Worm (Caenorhabditis elegans) whole organism, L4 larva: ENCODE measurements around the gene Y32G9A.2.

Source experiments
- F37D6.2 ChIP-seq: sonication (generic microtip); optimal IDR thresholded peaks from 2 replicates; lab custom pipeline; 2016; ENCODE audit warnings: mild to moderate bottlenecking, missing genetic modification characterization, missing compliant biosample characterization
- F44E2.7 ChIP-seq: fragments of 200-800 bp; sonication (Bioruptor generic); IDR thresholded peaks from 2 replicates; pipeline ENCODE4 v2.1.2; 2022; ENCODE audit warnings: missing genetic modification characterization, missing compliant biosample characterization
- F49E8.2 ChIP-seq: sonication (generic microtip); optimal IDR thresholded peaks from 2 replicates; lab custom pipeline; 2016; ENCODE audit warnings: missing compliant biosample characterization, mild to moderate bottlenecking, missing genetic modification characterization, borderline replicate concordance
- Y48G9A.11 ChIP-seq: fragments of 200-800 bp; sonication (Bioruptor generic); IDR thresholded peaks from 2 replicates; pipeline ENCODE4 v1.3.6; 2022; ENCODE audit warnings: missing genetic modification reagents, missing genetic modification characterization, missing compliant biosample characterization
- ZK546.5 ChIP-seq, 2 experiments: sonication (generic microtip); optimal IDR thresholded peaks; 2 replicates each; lab custom pipeline; 2017; ENCODE audit warnings: missing biosample characterization in 2 of 2, missing genetic modification characterization in 2 of 2
- aha-1 ChIP-seq: fragments of 150-350 bp; peaks from one replicate; lab custom pipeline; 2014; ENCODE audit warnings: missing biosample characterization, missing genetic modification characterization
- ceh-28 ChIP-seq: fragments of 150-350 bp; optimal IDR thresholded peaks from 2 replicates; lab custom pipeline; 2014; ENCODE audit warnings: missing biosample characterization, missing genetic modification reagents, missing genetic modification characterization
- ceh-32 ChIP-seq: sonication (generic microtip); optimal IDR thresholded peaks from 2 replicates; lab custom pipeline; 2016; ENCODE audit warnings: mild to moderate bottlenecking, missing genetic modification characterization, missing compliant biosample characterization; ENCODE audit not compliant: poor library complexity
- ceh-44 ChIP-seq: fragments of 200-800 bp; sonication (Bioruptor generic); IDR thresholded peaks from 2 replicates; pipeline ENCODE4 v1.3.6; 2022; ENCODE audit warnings: missing genetic modification reagents, missing genetic modification characterization, missing compliant biosample characterization
- ctbp-1 ChIP-seq: fragments of 200-800 bp; sonication (Bioruptor generic); IDR thresholded peaks from 2 replicates; pipeline ENCODE4 v1.3.6; 2022; ENCODE audit warnings: missing genetic modification reagents, missing genetic modification characterization, missing compliant biosample characterization
- dmd-8 ChIP-seq: fragments of 200-800 bp; sonication (Bioruptor generic); IDR thresholded peaks from 2 replicates; pipeline ENCODE4 v1.3.6; 2022; ENCODE audit warnings: missing genetic modification characterization, missing compliant biosample characterization
- dmd-9 ChIP-seq: fragments of 200-800 bp; sonication (Bioruptor generic); IDR thresholded peaks from 2 replicates; pipeline ENCODE4 v1.3.6; 2022; ENCODE audit warnings: missing genetic modification reagents, missing genetic modification characterization, missing compliant biosample characterization
- dpl-1 ChIP-seq: fragments of 150-350 bp; optimal IDR thresholded peaks from 2 replicates; lab custom pipeline; 2014; ENCODE audit warnings: missing biosample characterization, missing genetic modification reagents, missing genetic modification characterization
- duxl-1 ChIP-seq: sonication (generic microtip); optimal IDR thresholded peaks from 2 replicates; lab custom pipeline; 2016; ENCODE audit warnings: mild to moderate bottlenecking, missing genetic modification characterization, moderate library complexity, missing compliant biosample characterization; ENCODE audit not compliant: poor library complexity
- fkh-10 ChIP-seq: fragments of 150-350 bp; optimal IDR thresholded peaks from 2 replicates; lab custom pipeline; 2014; ENCODE audit warnings: missing biosample characterization, missing genetic modification reagents, missing genetic modification characterization
- hlh-11 ChIP-seq: fragments of 200-800 bp; sonication (Bioruptor generic); optimal IDR thresholded peaks from 2 replicates; lab custom pipeline; 2018; ENCODE audit warnings: mild to moderate bottlenecking, missing genetic modification characterization, missing compliant biosample characterization
- hmg-1.1 ChIP-seq: fragments of 200-800 bp; sonication (Bioruptor generic); IDR thresholded peaks from 2 replicates; pipeline ENCODE4 v1.3.6; 2022; ENCODE audit warnings: missing genetic modification reagents, missing genetic modification characterization, missing compliant biosample characterization
- lim-7 ChIP-seq: fragments of 200-800 bp; sonication (Bioruptor generic); IDR thresholded peaks from 2 replicates; pipeline ENCODE4 v1.3.6; 2022; ENCODE audit warnings: missing genetic modification characterization, missing compliant biosample characterization
- lin-29 ChIP-seq: fragments of 200-800 bp; sonication (Bioruptor generic); IDR thresholded peaks from 2 replicates; pipeline ENCODE4 v1.3.6; 2022; ENCODE audit warnings: missing genetic modification reagents, missing genetic modification characterization, missing compliant biosample characterization
- lin-38 ChIP-seq: fragments of 200-800 bp; sonication (Bioruptor generic); IDR thresholded peaks from 2 replicates; pipeline ENCODE4 v1.3.6; 2022; ENCODE audit warnings: missing genetic modification reagents, missing genetic modification characterization, missing compliant biosample characterization
- lir-3 ChIP-seq: sonication (generic microtip); optimal IDR thresholded peaks from 2 replicates; lab custom pipeline; 2016; ENCODE audit warnings: mild to moderate bottlenecking, missing genetic modification characterization, missing compliant biosample characterization
- lsy-2 ChIP-seq, 2 experiments: fragments of 150-350 bp in 1 of 2; sonication (generic microtip) in 1 of 2; optimal IDR thresholded peaks; 2 replicates each; lab custom pipeline; 2014 to 2017; ENCODE audit warnings: missing biosample characterization in 2 of 2, missing genetic modification characterization in 2 of 2
- madf-5 ChIP-seq, 2 experiments: fragments of 200-800 bp; sonication (Bioruptor generic); IDR thresholded peaks; 2 replicates each; pipeline ENCODE4 v1.3.6; 2022; ENCODE audit warnings: missing compliant biosample characterization in 2 of 2, missing genetic modification characterization in 2 of 2
- mdt-29 ChIP-seq: fragments of 200-800 bp; sonication (Bioruptor generic); IDR thresholded peaks from 2 replicates; pipeline ENCODE4 v1.3.6; 2022; ENCODE audit warnings: missing genetic modification reagents, missing genetic modification characterization, missing compliant biosample characterization
- mes-2 ChIP-seq: sonication (generic microtip); optimal IDR thresholded peaks from 2 replicates; lab custom pipeline; 2016; ENCODE audit warnings: missing genotype, mild to moderate bottlenecking, missing genetic modification characterization, missing compliant biosample characterization; ENCODE audit not compliant: poor library complexity, severe bottlenecking
- mxl-3 ChIP-seq: fragments of 200-800 bp; sonication (Bioruptor generic); optimal IDR thresholded peaks from 2 replicates; lab custom pipeline; 2018; ENCODE audit warnings: mild to moderate bottlenecking, missing genetic modification characterization, missing compliant biosample characterization
- nhr-102 ChIP-seq: sonication (generic microtip); optimal IDR thresholded peaks from 2 replicates; lab custom pipeline; 2016; ENCODE audit warnings: mild to moderate bottlenecking, missing genetic modification characterization, moderate library complexity, missing compliant biosample characterization
- php-3 ChIP-seq: fragments of 200-800 bp; sonication (Bioruptor generic); IDR thresholded peaks from 2 replicates; pipeline ENCODE4 v1.3.6; 2022; ENCODE audit warnings: missing genetic modification reagents, missing genetic modification characterization, missing compliant biosample characterization
- pqm-1 ChIP-seq: sonication (generic microtip); optimal IDR thresholded peaks from 2 replicates; lab custom pipeline; 2017; ENCODE audit warnings: missing biosample characterization, missing genetic modification characterization
- snpc-4 ChIP-seq: fragments of 150-350 bp; optimal IDR thresholded peaks from 2 replicates; lab custom pipeline; 2014; ENCODE audit warnings: missing biosample characterization, missing genetic modification characterization
- tra-1 ChIP-seq: fragments of 200-800 bp; sonication (Bioruptor generic); IDR thresholded peaks from 2 replicates; pipeline ENCODE4 v1.3.6; 2022; ENCODE audit warnings: missing genetic modification reagents, missing genetic modification characterization, missing compliant biosample characterization
- unc-130 ChIP-seq: sonication (generic microtip); optimal IDR thresholded peaks from 2 replicates; lab custom pipeline; 2016; ENCODE audit warnings: missing genetic modification reagents, missing genetic modification characterization, missing compliant biosample characterization
- unc-39 ChIP-seq: sonication (generic microtip); optimal IDR thresholded peaks from 2 replicates; lab custom pipeline; 2017; ENCODE audit warnings: missing biosample characterization, missing genetic modification characterization
- vab-7 ChIP-seq: fragments of 200-800 bp; sonication (Bioruptor generic); IDR thresholded peaks from 2 replicates; pipeline ENCODE4 v1.3.6; 2022; ENCODE audit warnings: missing genetic modification reagents, missing genetic modification characterization, missing compliant biosample characterization
- zfp-2 ChIP-seq: sonication (generic microtip); optimal IDR thresholded peaks from 2 replicates; lab custom pipeline; 2016; ENCODE audit warnings: mild to moderate bottlenecking, missing genetic modification characterization, missing compliant biosample characterization

Gene Y32G9A.2

DNA sequence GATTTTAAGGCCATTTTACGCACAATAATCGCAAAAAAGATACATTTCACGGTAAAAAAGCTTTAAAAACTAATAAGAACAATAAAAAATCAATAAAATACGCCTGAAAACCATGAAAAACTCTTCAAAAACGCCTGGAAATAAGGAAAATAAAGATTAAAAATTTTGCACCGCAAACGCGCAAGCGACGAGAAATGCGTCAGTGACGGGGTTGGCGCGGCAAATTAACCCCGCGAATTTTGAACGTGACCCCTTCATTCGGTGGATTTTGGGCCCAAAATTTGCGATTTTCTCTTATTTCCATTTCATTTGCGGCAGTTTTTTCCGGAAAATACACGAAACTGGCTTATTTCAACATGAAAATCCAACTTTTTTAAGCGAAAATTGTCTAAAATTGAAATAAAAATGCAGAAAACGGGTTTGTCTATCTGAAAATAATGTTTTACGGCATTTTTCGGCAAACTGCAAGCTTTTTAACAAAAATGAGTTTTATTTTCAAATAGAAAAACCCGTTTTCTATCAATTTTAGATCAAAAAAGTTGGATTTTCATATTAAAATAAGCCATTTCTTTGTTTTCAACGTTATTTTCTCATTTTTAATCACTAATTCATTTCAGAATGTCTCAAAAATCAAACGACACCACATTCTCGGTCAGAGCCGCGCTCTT is 49.6 kb upstream of the Y32G9A.2 start, which contains the start of gene knl-3 (continued):
- no peak for TF ChIP-seq lir-3
- TF ChIP-seq hmg-1.1 (GFP tag; lab: Robert Waterston, UW): peak; percentile 91
- peak; percentile 42; the same call in 1 of the 2 replicates for TF ChIP-seq ceh-44 (GFP tag; lab: Robert Waterston, UW)
- no peak for TF ChIP-seq ZK546.5 (tag; optimal IDR thresholded peaks at IDR 0.05; lab: Kevin White, UChicago)
- TF ChIP-seq mxl-3 (GFP tag; lab: Kevin White, UChicago): peak; percentile 33
- no peak for TF ChIP-seq pqm-1 (tag; lab: Kevin White, UChicago)
- TF ChIP-seq vab-7 (GFP tag; lab: Robert Waterston, UW): peak; percentile 76

DNA sequence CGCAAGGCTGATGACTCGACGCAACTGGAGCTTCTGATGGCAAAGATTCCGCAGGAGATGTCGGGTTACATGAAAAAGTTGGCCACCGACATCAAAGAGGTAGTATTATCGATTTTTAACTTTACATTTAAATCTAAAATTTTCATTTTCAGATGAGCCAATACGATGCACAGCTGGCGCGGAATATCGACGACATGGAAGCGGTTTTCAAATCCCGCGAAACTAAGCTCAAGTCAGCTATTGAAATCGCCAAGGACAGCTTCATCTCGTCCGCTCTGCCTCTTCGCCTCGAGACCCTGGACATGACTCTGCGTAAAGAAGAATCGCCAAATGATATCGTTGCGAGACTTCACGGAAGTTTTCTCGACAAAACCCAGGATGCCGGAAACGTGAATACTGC is 48.6 kb upstream of the Y32G9A.2 start, which contains the start of gene T10B5.3:
T10B5.3 (minus strand) TSS at position 101 of the 400 bp plus-strand sequence.
- TF ChIP-seq fkh-10 (GFP tag; lab: Kevin White, UChicago): no peak
- no peak for TF ChIP-seq madf-5 (GFP tag; IDR thresholded peaks at IDR 0.05; lab: Robert Waterston, UW)
- no peak for TF ChIP-seq tra-1
- no peak for TF ChIP-seq ceh-28 (tag; lab: Kevin White, UChicago)
- TF ChIP-seq ctbp-1 (GFP tag; lab: Robert Waterston, UW): no peak
- no peak for TF ChIP-seq mes-2 (tag; lab: Kevin White, UChicago)
- no peak for TF ChIP-seq lim-7 (GFP tag; lab: Robert Waterston, UW)
- no peak for TF ChIP-seq php-3
- no peak for TF ChIP-seq dmd-9
- no peak for TF ChIP-seq unc-39 (tag; lab: Kevin White, UChicago)
- TF ChIP-seq mdt-29 (GFP tag; lab: Robert Waterston, UW): no peak
- no peak for TF ChIP-seq duxl-1 (tag; lab: Kevin White, UChicago)
- no peak for TF ChIP-seq lin-29 (GFP tag; lab: Robert Waterston, UW)
- no peak for TF ChIP-seq nhr-102 (tag; lab: Kevin White, UChicago)
- TF ChIP-seq hlh-11: no peak
- no peak for TF ChIP-seq zfp-2 (tag; lab: Kevin White, UChicago)
- no peak for TF ChIP-seq aha-1 (tag; lab: Kevin White, UChicago)
- TF ChIP-seq lsy-2 (tag; optimal IDR thresholded peaks at IDR 0.05; lab: Kevin White, UChicago): no peak

ce11 chrV:1870515-1870940 is 47.8 kb upstream of the Y32G9A.2 start:
- TF ChIP-seq ceh-32 (tag; lab: Kevin White, UChicago) (no peak), F49E8.2 (tag; lab: Kevin White, UChicago) (peak; percentile 7), F37D6.2 (tag; lab: Kevin White, UChicago) (no peak), Y48G9A.11 (GFP tag; lab: Robert Waterston, UW) (peak; percentile 41; the same call in 1 of the 2 replicates), snpc-4 (tag; lab: Kevin White, UChicago) (no peak), F44E2.7 (GFP tag; lab: Robert Waterston, UW) (0 out of 2 replicates have a peak, but pooled peaks have one; percentile 22), unc-130 (GFP tag; lab: Kevin White, UChicago) (peak; percentile 54), mes-2 (tag; lab: Kevin White, UChicago) (peak; percentile 18), nhr-102 (tag; lab: Kevin White, UChicago) (no peak), dpl-1 (peak; percentile 14), dmd-8 (GFP tag; lab: Robert Waterston, UW) (0 out of 2 replicates have a peak, but pooled peaks have one; percentile 23), unc-39 (tag; lab: Kevin White, UChicago) (no peak), lin-38 (peak; percentile 67), lin-29 (GFP tag; lab: Robert Waterston, UW) (no peak)
- TF ChIP-seq, all 104 proteins: peak for 8
